Fruit fly (Drosophila melanogaster) whole organism, prepupa: ENCODE data around the gene Teh2.

ENCODE experiments used
- dac ChIP-seq: fragments of 200-800 bp; sonication (Bioruptor generic); optimal IDR thresholded peaks from 2 replicates; lab custom pipeline; 2017; ENCODE audit warnings: missing biosample characterization, mild to moderate bottlenecking, missing genetic modification characterization
- net ChIP-seq: fragments of 200-800 bp; sonication (Bioruptor generic); optimal IDR thresholded peaks from 3 replicates; lab custom pipeline; 2016; ENCODE audit warnings: missing biosample characterization, missing genetic modification characterization

DNA sequence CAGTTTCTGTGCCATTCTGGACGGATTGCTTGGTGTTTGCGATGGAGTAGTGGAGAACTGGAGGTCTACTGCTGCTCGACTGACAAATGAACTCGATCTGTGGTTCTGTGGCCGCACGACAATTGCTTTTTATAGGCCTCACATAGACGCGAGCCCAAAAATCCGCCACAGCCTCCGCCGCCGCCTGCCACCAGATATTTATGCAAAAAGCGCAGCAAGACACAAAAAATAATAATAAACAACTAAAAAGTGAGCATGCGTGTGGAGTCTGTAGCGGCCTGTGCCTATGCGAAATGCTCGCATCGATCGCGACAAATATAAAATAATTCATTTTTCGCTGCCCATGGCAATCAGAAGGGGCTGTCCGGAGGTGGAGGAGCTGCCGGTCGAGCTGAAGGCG is 21.3 kb upstream of the Teh2 start, which contains the start of gene Cpr64Aa:
- TF ChIP-seq net (GFP tag; lab: Kevin White, UChicago) = no peak
- no peak for TF ChIP-seq dac (GFP tag; lab: Kevin White, UChicago)
